Worm (Caenorhabditis elegans) whole organism, mixed stage, embryonic: ENCODE data around the gene Y38F2AR.12.

Experiments
- M03D4.4 ChIP-seq: sonication (generic microtip); optimal IDR thresholded peaks from 2 replicates; lab custom pipeline; 2017; ENCODE audit warnings: mild to moderate bottlenecking, missing genetic modification characterization, missing compliant biosample characterization
- bed-3 ChIP-seq: fragments of 200-800 bp; sonication (Bioruptor generic); optimal IDR thresholded peaks from 3 replicates; lab custom pipeline; 2018; ENCODE audit warnings: mild to moderate bottlenecking, missing genetic modification characterization, moderate library complexity, missing compliant biosample characterization
- blmp-1 ChIP-seq: fragments of 150-350 bp; optimal IDR thresholded peaks from 2 replicates; lab custom pipeline; 2014; ENCODE audit warnings: missing biosample characterization, missing genetic modification characterization
- ceh-39 ChIP-seq: fragments of 150-350 bp; optimal IDR thresholded peaks from 2 replicates; lab custom pipeline; 2014; ENCODE audit warnings: missing biosample characterization, missing genetic modification characterization
- ceh-43 ChIP-seq: fragments of 200-800 bp; sonication (Bioruptor generic); optimal IDR thresholded peaks from 2 replicates; lab custom pipeline; 2018; ENCODE audit warnings: mild to moderate bottlenecking, missing genetic modification characterization, moderate library complexity, missing compliant biosample characterization
- ceh-83 ChIP-seq: fragments of 200-800 bp; sonication (Bioruptor generic); optimal IDR thresholded peaks from 2 replicates; lab custom pipeline; 2018; ENCODE audit warnings: mild to moderate bottlenecking, missing genetic modification characterization, missing compliant biosample characterization
- ces-1 ChIP-seq: fragments of 150-350 bp; optimal IDR thresholded peaks from 2 replicates; lab custom pipeline; 2014; ENCODE audit warnings: missing biosample characterization, missing genetic modification reagents, missing genetic modification characterization
- cnd-1 ChIP-seq: fragments of 200-800 bp; sonication (Bioruptor generic); optimal IDR thresholded peaks from 2 replicates; lab custom pipeline; 2018; ENCODE audit warnings: mild to moderate bottlenecking, missing genetic modification characterization, missing compliant biosample characterization
- drap-1 ChIP-seq: fragments of 200-800 bp; sonication (Bioruptor generic); optimal IDR thresholded peaks from 3 replicates; lab custom pipeline; 2018; ENCODE audit warnings: mild to moderate bottlenecking, missing genetic modification characterization, missing compliant biosample characterization
- elt-1 ChIP-seq: sonication (generic microtip); optimal IDR thresholded peaks from 2 replicates; lab custom pipeline; 2017; ENCODE audit warnings: missing genetic modification characterization, mild to moderate bottlenecking, missing compliant biosample characterization, antibody characterized with exemption, moderate library complexity, borderline replicate concordance; ENCODE audit not compliant: insufficient read depth
- elt-3 ChIP-seq: fragments of 150-350 bp; optimal IDR thresholded peaks from 2 replicates; lab custom pipeline; 2014; ENCODE audit warnings: missing biosample characterization, missing genetic modification characterization
- flh-1 ChIP-seq: fragments of 200-800 bp; sonication (Bioruptor generic); optimal IDR thresholded peaks from 2 replicates; lab custom pipeline; 2018; ENCODE audit warnings: mild to moderate bottlenecking, missing genetic modification characterization, moderate library complexity, missing compliant biosample characterization
- ham-2 ChIP-seq: fragments of 200-800 bp; sonication (Bioruptor generic); optimal IDR thresholded peaks from 2 replicates; lab custom pipeline; 2018; ENCODE audit warnings: mild to moderate bottlenecking, missing genetic modification characterization, missing compliant biosample characterization
- hlh-1 ChIP-seq: fragments of 150-350 bp; optimal IDR thresholded peaks from 2 replicates; lab custom pipeline; 2014; ENCODE audit warnings: missing biosample characterization, missing genetic modification reagents, missing genetic modification characterization
- lin-13 ChIP-seq: fragments of 150-350 bp; optimal IDR thresholded peaks from 2 replicates; lab custom pipeline; 2014; ENCODE audit warnings: missing biosample characterization, missing genetic modification characterization
- lin-32 ChIP-seq: fragments of 200-800 bp; sonication (Bioruptor generic); optimal IDR thresholded peaks from 2 replicates; lab custom pipeline; 2018; ENCODE audit warnings: mild to moderate bottlenecking, missing genetic modification characterization, missing compliant biosample characterization
- lsy-2 ChIP-seq: fragments of 150-350 bp; optimal IDR thresholded peaks from 2 replicates; lab custom pipeline; 2014; ENCODE audit warnings: missing biosample characterization, missing genetic modification characterization
- mab-5 ChIP-seq: fragments of 150-350 bp; optimal IDR thresholded peaks from 2 replicates; lab custom pipeline; 2014; ENCODE audit warnings: missing biosample characterization, missing genetic modification characterization
- mep-1 ChIP-seq: fragments of 150-350 bp; optimal IDR thresholded peaks from 2 replicates; lab custom pipeline; 2017; ENCODE audit warnings: missing biosample characterization, missing genetic modification reagents, missing genetic modification characterization, inconsistent platforms
- mls-2 ChIP-seq: sonication (generic microtip); optimal IDR thresholded peaks from 2 replicates; lab custom pipeline; 2016; ENCODE audit warnings: mild to moderate bottlenecking, missing genetic modification characterization, moderate library complexity, missing compliant biosample characterization
- nhr-12 ChIP-seq: fragments of 150-350 bp; optimal IDR thresholded peaks from 2 replicates; lab custom pipeline; 2014; ENCODE audit warnings: missing biosample characterization, missing genetic modification characterization
- nhr-2 ChIP-seq: fragments of 150-350 bp; optimal IDR thresholded peaks from 2 replicates; lab custom pipeline; 2014; ENCODE audit warnings: missing biosample characterization, missing genetic modification characterization
- nhr-237 ChIP-seq: fragments of 150-350 bp; optimal IDR thresholded peaks from 2 replicates; lab custom pipeline; 2014; ENCODE audit warnings: missing biosample characterization, missing genetic modification characterization
- nhr-76 ChIP-seq: sonication (generic microtip); optimal IDR thresholded peaks from 2 replicates; lab custom pipeline; 2017; ENCODE audit warnings: missing biosample characterization, missing genetic modification characterization
- pha-4 ChIP-seq: fragments of 150-350 bp; optimal IDR thresholded peaks from 2 replicates; lab custom pipeline; 2018; ENCODE audit warnings: missing biosample characterization, missing genetic modification reagents, missing genetic modification characterization
- sem-2 ChIP-seq: fragments of 200-800 bp; sonication (Bioruptor generic); optimal IDR thresholded peaks from 2 replicates; lab custom pipeline; 2018; ENCODE audit warnings: mild to moderate bottlenecking, missing genetic modification characterization, missing compliant biosample characterization
- snpc-4 ChIP-seq: fragments of 150-350 bp; optimal IDR thresholded peaks from 2 replicates; lab custom pipeline; 2014; ENCODE audit warnings: missing biosample characterization, missing genetic modification characterization
- sptf-1 ChIP-seq: sonication (generic microtip); optimal IDR thresholded peaks from 2 replicates; lab custom pipeline; 2017; ENCODE audit warnings: mild to moderate bottlenecking, missing genetic modification characterization, moderate library complexity, missing compliant biosample characterization
- tbx-8 ChIP-seq: fragments of 200-800 bp; sonication (Bioruptor generic); optimal IDR thresholded peaks from 2 replicates; lab custom pipeline; 2018; ENCODE audit warnings: mild to moderate bottlenecking, missing genetic modification characterization, moderate library complexity, missing compliant biosample characterization
- unc-120 ChIP-seq: sonication (generic microtip); optimal IDR thresholded peaks from 2 replicates; lab custom pipeline; 2017; ENCODE audit warnings: missing genetic modification characterization, missing compliant biosample characterization; ENCODE audit not compliant: poor library complexity, severe bottlenecking
- unc-39 ChIP-seq: fragments of 150-350 bp; optimal IDR thresholded peaks from 2 replicates; lab custom pipeline; 2014; ENCODE audit warnings: missing biosample characterization, missing genetic modification characterization
- unc-62 ChIP-seq: fragments of 150-350 bp; optimal IDR thresholded peaks from 2 replicates; lab custom pipeline; 2014; ENCODE audit warnings: missing biosample characterization, missing genetic modification reagents, missing genetic modification characterization
- zip-8 ChIP-seq: fragments of 150-350 bp; optimal IDR thresholded peaks from 2 replicates; lab custom pipeline; 2014; ENCODE audit warnings: missing biosample characterization, missing genetic modification characterization
- ztf-11 ChIP-seq: fragments of 150-350 bp; optimal IDR thresholded peaks from 2 replicates; lab custom pipeline; 2014; ENCODE audit warnings: missing biosample characterization, missing genetic modification characterization

Gene Y38F2AR.12

ce11 chrIV:2389745-2390144 lies 22.5 kb downstream of the Y38F2AR.12 start:
- TF ChIP-seq drap-1, result no peak
- no peak for TF ChIP-seq nhr-12 (tag; lab: Kevin White, UChicago)
- TF ChIP-seq ztf-11, result no peak
- no peak for TF ChIP-seq cnd-1 (tag; lab: Kevin White, UChicago)
- no peak for TF ChIP-seq nhr-237 (tag; lab: Kevin White, UChicago)
- TF ChIP-seq lsy-2, result no peak
- TF ChIP-seq lin-13 (tag; lab: Kevin White, UChicago), result no peak
- no peak for TF ChIP-seq unc-39 (tag; lab: Kevin White, UChicago)
- TF ChIP-seq, all 35 proteins: peak for 0

- TF ChIP-seq ham-2 (peak; percentile 72), lin-13 (tag; lab: Kevin White, UChicago) (peak; percentile 99), unc-120 (tag; lab: Kevin White, UChicago) (peak; percentile 72), hlh-1 (tag; lab: Kevin White, UChicago) (peak; percentile 46), snpc-4 (tag; lab: Kevin White, UChicago) (no peak), nhr-76 (tag; lab: Kevin White, UChicago) (no peak), zip-8 (tag; lab: Kevin White, UChicago) (no peak), nhr-2 (tag; lab: Kevin White, UChicago) (peak; percentile 14), pha-4 (tag; lab: Kevin White, UChicago) (peak; percentile 99), tbx-8 (peak; percentile 16), ceh-43 (peak; percentile 25), nhr-12 (tag; lab: Kevin White, UChicago) (peak; percentile 76), mab-5 (no peak), ceh-39 (tag; lab: Kevin White, UChicago) (peak; percentile 74), mls-2 (peak; percentile 34), ztf-11 (peak; percentile 32), elt-3 (tag; lab: Kevin White, UChicago) (peak; percentile 53), lin-32 (GFP tag; lab: Kevin White, UChicago) (no peak), nhr-237 (tag; lab: Kevin White, UChicago) (peak; percentile 93), cnd-1 (tag; lab: Kevin White, UChicago) (peak; percentile 78), lsy-2 (peak; percentile 93), elt-1 (no peak), drap-1 (peak; percentile 76), ces-1 (GFP tag; lab: Kevin White, UChicago) (peak; percentile 53), unc-62 (GFP tag; lab: Kevin White, UChicago) (peak; percentile 58), sem-2 (GFP tag; lab: Kevin White, UChicago) (no peak), M03D4.4 (tag; lab: Kevin White, UChicago) (peak; percentile 82), mep-1 (tag; lab: Kevin White, UChicago) (peak; percentile 93), sptf-1 (tag; lab: Kevin White, UChicago) (peak; percentile 80), bed-3 (GFP tag; lab: Kevin White, UChicago) (no peak), flh-1 (GFP tag; lab: Kevin White, UChicago) (no peak)
Measured at ce11 chrIV:2388949-2389495, 23.2 kb downstream of the Y38F2AR.12 start, which contains the start of gene trap-3. TSS of gene trap-3 (plus strand) at chrIV:2389445.

- TF ChIP-seq nhr-12 (tag; lab: Kevin White, UChicago) (no peak), ceh-39 (tag; lab: Kevin White, UChicago) (no peak), blmp-1 (no peak), mep-1 (tag; lab: Kevin White, UChicago) (no peak), flh-1 (GFP tag; lab: Kevin White, UChicago) (no peak), elt-1 (no peak), ces-1 (GFP tag; lab: Kevin White, UChicago) (no peak), pha-4 (tag; lab: Kevin White, UChicago) (no peak), lin-32 (GFP tag; lab: Kevin White, UChicago) (no peak), ceh-83 (GFP tag; lab: Kevin White, UChicago) (no peak), mab-5 (no peak), ztf-11 (no peak)
Measured at ce11 chrIV:2387970-2388705, 24.1 kb downstream of the Y38F2AR.12 start, which contains the start of gene sec-61.B. TSS of gene sec-61.B (minus strand) at chrIV:2388675.
